Worm (Caenorhabditis elegans): Measurements from ENCODE around the gene Y54F10AM.11.

Y54F10AM.11 gene

ce11 chrIII:2561410-2561809 is 2.4 kb downstream of the Y54F10AM.11 start, which contains the start of gene nhr-239:
TSS of gene nhr-239 (plus strand) at chrIII:2561710.
- no peak for TF ChIP-seq C04F5.9 (tag; optimal IDR thresholded peaks at IDR 0.05)
- no peak for TF ChIP-seq ces-1 (GFP tag; optimal IDR thresholded peaks at IDR 0.05)

DNA sequence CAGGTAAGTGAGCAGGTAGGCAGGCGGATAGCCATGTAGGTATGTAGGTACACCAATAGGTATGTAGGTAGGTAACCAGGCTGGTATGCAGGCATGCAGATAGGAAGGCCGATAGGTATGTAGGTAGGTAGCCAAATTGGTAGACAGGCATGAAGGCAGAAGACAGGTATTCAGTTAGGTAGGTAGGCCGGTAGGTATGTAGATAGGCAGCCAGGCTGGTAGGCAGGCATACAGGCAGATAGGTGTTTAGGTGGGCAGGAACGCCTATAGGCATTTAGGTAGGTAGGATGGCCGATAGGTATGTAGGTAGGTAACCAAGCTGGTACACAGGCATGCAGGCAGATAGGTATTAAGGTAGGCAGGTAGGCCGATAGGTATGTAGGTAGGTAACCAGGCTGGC is 3.0 kb downstream of the Y54F10AM.11 start:
- TF ChIP-seq unc-98 (GFP tag; IDR thresholded peaks at IDR 0.05) (no peak), mep-1 (tag; optimal IDR thresholded peaks at IDR 0.05) (no peak), mef-2 (tag; optimal IDR thresholded peaks at IDR 0.05) (no peak)

DNA sequence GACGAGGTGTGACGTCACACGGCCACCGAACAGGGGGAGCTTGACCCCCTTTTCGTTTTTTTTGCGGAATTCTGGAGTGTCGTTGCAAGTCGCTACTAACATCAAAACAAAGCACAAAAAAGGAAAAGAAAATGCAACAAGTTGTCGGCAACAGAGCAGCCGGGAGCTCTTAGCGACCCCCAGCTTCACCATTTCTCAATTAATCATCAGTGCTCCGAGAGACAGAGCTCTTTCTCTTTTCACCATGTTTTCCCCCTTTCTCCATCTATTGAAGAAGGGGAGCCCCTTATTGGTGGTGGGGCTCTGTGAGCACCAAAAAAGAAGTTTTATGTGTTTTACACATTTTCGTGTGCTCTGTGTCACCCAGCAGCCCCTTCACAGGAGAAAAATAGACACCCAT is 10.2 kb downstream of the Y54F10AM.11 start:
- peak; percentile 54 for TF ChIP-seq lin-14 (GFP tag; optimal IDR thresholded peaks at IDR 0.05)
- no peak for TF ChIP-seq ceh-63 (GFP tag; optimal IDR thresholded peaks at IDR 0.05)

DNA sequence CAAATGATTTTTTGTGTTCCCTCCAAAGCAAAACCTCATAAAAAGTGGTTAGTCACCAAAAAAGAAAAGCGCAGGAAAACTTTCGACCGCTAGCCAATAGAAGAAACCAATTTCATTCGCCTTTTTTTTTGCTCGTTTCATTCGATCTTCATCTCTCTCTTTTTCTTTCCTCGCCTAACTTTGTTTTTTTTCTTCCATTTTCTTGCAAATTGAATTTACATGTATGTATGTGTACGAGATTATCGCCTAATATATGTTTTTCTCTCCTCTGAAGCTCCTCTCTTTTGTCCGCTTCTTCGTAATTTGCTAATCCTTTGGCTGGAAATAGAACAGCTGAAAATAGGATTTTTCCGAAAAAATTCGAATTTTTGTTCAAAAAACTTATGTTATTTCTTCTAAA is 11.4 kb downstream of the Y54F10AM.11 start:
- TF ChIP-seq dsc-1 (tag; optimal IDR thresholded peaks at IDR 0.05) (peak; percentile 2), ztf-4 (tag; optimal IDR thresholded peaks at IDR 0.05) (no peak), nhr-85 (tag) (peak; percentile 8), hlh-17 (GFP tag; optimal IDR thresholded peaks at IDR 0.05; ENCODE audit: borderline replicate concordance) (no peak), elt-3 (tag; optimal IDR thresholded peaks at IDR 0.05) (no peak), C34B4.2 (tag; optimal IDR thresholded peaks at IDR 0.05) (no peak), lin-14 (GFP tag; optimal IDR thresholded peaks at IDR 0.05) (peak; percentile 69), lin-35 (GFP tag; optimal IDR thresholded peaks at IDR 0.05) (no peak), ces-1 (GFP tag; optimal IDR thresholded peaks at IDR 0.05) (peak; percentile 15)

- no peak for TF ChIP-seq aly-2 (tag; optimal IDR thresholded peaks at IDR 0.05)
- TF ChIP-seq sptf-1 (tag; optimal IDR thresholded peaks at IDR 0.05): no peak
- no peak for TF ChIP-seq F16B12.6 (tag; optimal IDR thresholded peaks at IDR 0.05)
- TF ChIP-seq unc-130 (tag; optimal IDR thresholded peaks at IDR 0.05): no peak
- no peak for TF ChIP-seq nhr-12 (tag; optimal IDR thresholded peaks at IDR 0.05)
- TF ChIP-seq ceh-90 (tag; optimal IDR thresholded peaks at IDR 0.05): no peak
- TF ChIP-seq mef-2 (tag; optimal IDR thresholded peaks at IDR 0.05): no peak
- TF ChIP-seq ztf-4 (tag; optimal IDR thresholded peaks at IDR 0.05): no peak
- TF ChIP-seq Y116A8C.19 (tag; optimal IDR thresholded peaks at IDR 0.05; ENCODE audit: borderline replicate concordance): no peak
Observed at ce11 chrIII:2551981-2552380, 11.8 kb downstream of the Y54F10AM.11 start.

- TF ChIP-seq efl-3 (GFP tag; optimal IDR thresholded peaks at IDR 0.05): no peak
- TF ChIP-seq blmp-1 (tag; optimal IDR thresholded peaks at IDR 0.05): no peak
- TF ChIP-seq F16B12.6 (tag; optimal IDR thresholded peaks at IDR 0.05): no peak
- no peak for TF ChIP-seq ceh-63 (GFP tag; optimal IDR thresholded peaks at IDR 0.05)
Observed at ce11 chrIII:2549620-2550019, 14.2 kb downstream of the Y54F10AM.11 start, which contains the start of gene feh-1. TSS of gene feh-1 (plus strand) at chrIII:2549920.

DNA sequence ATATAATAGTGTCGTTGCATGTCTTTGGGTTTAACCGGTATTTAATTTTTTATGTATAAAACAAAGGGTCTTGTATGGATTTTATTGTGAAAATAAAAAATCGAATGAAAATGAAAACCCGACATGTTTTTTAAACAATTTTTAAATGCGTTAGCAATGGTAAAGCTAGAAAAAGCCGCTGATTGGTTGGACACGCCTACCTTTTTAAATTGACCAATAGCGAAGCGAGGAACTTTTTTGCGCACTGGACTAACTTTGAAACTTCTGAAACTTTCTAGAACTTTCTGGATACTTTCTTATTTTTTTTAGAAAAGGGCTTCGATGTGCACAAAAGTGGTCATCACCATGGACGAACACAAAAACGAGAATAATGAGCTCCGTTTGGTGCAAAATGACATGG is 17.5 kb downstream of the Y54F10AM.11 start:
- TF ChIP-seq C04F5.9 (tag; optimal IDR thresholded peaks at IDR 0.05) (no peak), tbx-2 (tag; optimal IDR thresholded peaks at IDR 0.05) (no peak), zip-4 (GFP tag; optimal IDR thresholded peaks at IDR 0.05) (no peak)

- no peak for TF ChIP-seq hpl-2 (GFP tag; optimal IDR thresholded peaks at IDR 0.05)
- no peak for TF ChIP-seq ces-1 (GFP tag; optimal IDR thresholded peaks at IDR 0.05)
- no peak for TF ChIP-seq ama-1 (optimal IDR thresholded peaks at IDR 0.05)
- no peak for TF ChIP-seq mdl-1 (tag; optimal IDR thresholded peaks at IDR 0.05)
- no peak for TF ChIP-seq fkh-10 (GFP tag; optimal IDR thresholded peaks at IDR 0.05)
- no peak for TF ChIP-seq nhr-19 (GFP tag; conservative IDR thresholded peaks at IDR 0.05)
- TF ChIP-seq ceh-82 (tag; optimal IDR thresholded peaks at IDR 0.05): no peak
- TF ChIP-seq nhr-237 (tag; optimal IDR thresholded peaks at IDR 0.05): no peak
- TF ChIP-seq dpl-1 (GFP tag; optimal IDR thresholded peaks at IDR 0.05): no peak
Observed at ce11 chrIII:2540520-2540919, 23.3 kb downstream of the Y54F10AM.11 start.
